Worm (Caenorhabditis elegans): ENCODE measurements around the gene hrpk-2.

Gene hrpk-2

DNA sequence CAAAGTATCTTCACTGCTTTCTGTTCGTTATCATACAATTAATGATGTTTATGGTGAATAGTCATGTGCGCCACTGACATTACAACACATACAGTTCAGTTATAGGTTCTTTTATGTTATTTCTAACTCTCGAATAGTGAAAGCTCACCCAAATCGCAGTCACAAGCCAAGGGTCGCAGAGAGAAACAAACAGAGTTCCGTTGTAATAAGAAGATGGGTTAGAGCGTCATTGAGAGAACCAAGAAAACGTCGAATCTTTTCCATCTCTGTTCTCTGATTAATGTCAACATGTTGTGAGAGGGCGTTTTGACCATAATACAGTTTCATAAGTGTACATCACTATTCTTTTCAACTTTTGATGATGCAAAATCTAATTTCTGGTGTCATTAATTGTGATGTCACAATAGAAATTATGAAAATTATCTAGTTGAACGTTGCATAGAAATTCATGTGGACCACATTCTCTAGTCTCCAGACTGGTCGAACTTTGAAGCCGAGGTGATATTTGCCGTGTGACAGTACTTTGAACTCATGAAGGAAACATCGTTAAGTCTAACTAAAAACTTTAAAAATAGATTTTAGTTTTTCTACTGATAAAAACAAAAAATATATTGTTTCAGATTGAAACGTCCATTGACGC lies 12.8 kb upstream of the hrpk-2 start:
- no peak for TF ChIP-seq Y48G9A.11 (GFP tag; IDR thresholded peaks at IDR 0.05)
- TF ChIP-seq F44E2.7 (GFP tag; IDR thresholded peaks at IDR 0.05): no peak
- TF ChIP-seq nhr-111 (GFP tag; optimal IDR thresholded peaks at IDR 0.05): no peak
- TF ChIP-seq ceh-62 (tag; optimal IDR thresholded peaks at IDR 0.05): no peak
- no peak for TF ChIP-seq nhr-237 (tag; optimal IDR thresholded peaks at IDR 0.05)
- TF ChIP-seq vab-7 (GFP tag; IDR thresholded peaks at IDR 0.05): no peak
- no peak for TF ChIP-seq ceh-20 (GFP tag; IDR thresholded peaks at IDR 0.05)
- no peak for TF ChIP-seq tra-1 (GFP tag; IDR thresholded peaks at IDR 0.05)
- TF ChIP-seq rbr-2 (tag; optimal IDR thresholded peaks at IDR 0.05): no peak
- TF ChIP-seq hlh-11 (tag; optimal IDR thresholded peaks at IDR 0.05): peak; percentile 42
- TF ChIP-seq daf-8 (GFP tag; IDR thresholded peaks at IDR 0.05): no peak
- TF ChIP-seq nhr-25 (tag; optimal IDR thresholded peaks at IDR 0.05; ENCODE audit: borderline replicate concordance, insufficient read depth): no peak
- TF ChIP-seq spr-1 (tag; optimal IDR thresholded peaks at IDR 0.05): no peak
- no peak for TF ChIP-seq snpc-1.2 (GFP tag; IDR thresholded peaks at IDR 0.05)
- TF ChIP-seq set-16 (GFP tag; IDR thresholded peaks at IDR 0.05): no peak
- no peak for TF ChIP-seq zip-11 (GFP tag; IDR thresholded peaks at IDR 0.05)
- TF ChIP-seq daf-16 (GFP tag; optimal IDR thresholded peaks at IDR 0.05): no peak
- peak; percentile 53 for TF ChIP-seq daf-16 (tag; optimal IDR thresholded peaks at IDR 0.05)
- TF ChIP-seq mdl-1 (tag; optimal IDR thresholded peaks at IDR 0.05): peak in 1 of 2 experiments; percentile 26
- TF ChIP-seq ces-1 (GFP tag; optimal IDR thresholded peaks at IDR 0.05): no peak
- TF ChIP-seq nhr-11 (tag; optimal IDR thresholded peaks at IDR 0.05): peak; percentile 45
- TF ChIP-seq ceh-28 (tag; optimal IDR thresholded peaks at IDR 0.05): no peak
- peak; percentile 82 for TF ChIP-seq php-3 (GFP tag; IDR thresholded peaks at IDR 0.05)
- peak; percentile 6 for TF ChIP-seq pqm-1 (tag; optimal IDR thresholded peaks at IDR 0.05)
- peak; percentile 32; the same call in 1 of the 2 replicates for TF ChIP-seq dmd-6 (GFP tag; IDR thresholded peaks at IDR 0.05)
- TF ChIP-seq madf-9 (GFP tag; conservative IDR thresholded peaks at IDR 0.05): no peak
- TF ChIP-seq Y75B8A.6 (GFP tag; IDR thresholded peaks at IDR 0.05): no peak
- no peak for TF ChIP-seq daf-19 (GFP tag; conservative IDR thresholded peaks at IDR 0.05)
- TF ChIP-seq mes-2 (tag; optimal IDR thresholded peaks at IDR 0.05; ENCODE audit: poor library complexity, severe bottlenecking): no peak
- TF ChIP-seq arid-1 (GFP tag; conservative IDR thresholded peaks at IDR 0.05): 0 out of 2 replicates have a peak, but pooled peaks have one; percentile 10
- no peak for TF ChIP-seq F37D6.2 (tag; optimal IDR thresholded peaks at IDR 0.05)
- TF ChIP-seq pha-4 (GFP tag; IDR thresholded peaks at IDR 0.05): no peak
- no peak for TF ChIP-seq pha-4 (tag; optimal IDR thresholded peaks at IDR 0.05)
- TF ChIP-seq ZK337.2 (GFP tag; IDR thresholded peaks at IDR 0.05): no peak
- no peak for TF ChIP-seq Y105C5A.15 (GFP tag; IDR thresholded peaks at IDR 0.05)
- TF ChIP-seq ztf-11 (tag; optimal IDR thresholded peaks at IDR 0.05): no peak
- peak; percentile 71 for TF ChIP-seq dve-1 (tag; optimal IDR thresholded peaks at IDR 0.05; ENCODE audit: insufficient read depth)
- TF ChIP-seq lin-38 (GFP tag; IDR thresholded peaks at IDR 0.05): 0 out of 2 replicates have a peak, but pooled peaks have one; percentile 11
- TF ChIP-seq dpl-1 (GFP tag; optimal IDR thresholded peaks at IDR 0.05): no peak
- no peak for TF ChIP-seq egl-43 (GFP tag; IDR thresholded peaks at IDR 0.05)
- TF ChIP-seq Y5F2A.4 (GFP tag; optimal IDR thresholded peaks at IDR 0.05): no peak
- TF ChIP-seq sdz-12 (GFP tag; optimal IDR thresholded peaks at IDR 0.05): no peak
- no peak for TF ChIP-seq daf-12 (tag; optimal IDR thresholded peaks at IDR 0.05)
- no peak for TF ChIP-seq lin-39 (tag; optimal IDR thresholded peaks at IDR 0.05)
- TF ChIP-seq lin-1 (GFP tag; IDR thresholded peaks at IDR 0.05): no peak
- TF ChIP-seq nhr-41 (GFP tag; IDR thresholded peaks at IDR 0.05): no peak
- TF ChIP-seq fkh-10 (GFP tag; optimal IDR thresholded peaks at IDR 0.05): no peak
- TF ChIP-seq cey-2 (tag; optimal IDR thresholded peaks at IDR 0.05; ENCODE audit: borderline replicate concordance, insufficient read depth): no peak
- no peak; the same call in 1 of the 2 replicates for TF ChIP-seq T26A8.4 (GFP tag; IDR thresholded peaks at IDR 0.05)
- TF ChIP-seq D1046.2 (GFP tag; IDR thresholded peaks at IDR 0.05): no peak
